Worm (Caenorhabditis elegans) whole organism, L3 larva: Measurements from ENCODE around the gene egl-36.

Experiments
- ceh-16 ChIP-seq: sonication (generic microtip); optimal IDR thresholded peaks from 2 replicates; lab custom pipeline; 2017; ENCODE audit warnings: missing biosample characterization, missing genetic modification characterization
- fkh-10 ChIP-seq: sonication (generic microtip); optimal IDR thresholded peaks from 2 replicates; lab custom pipeline; 2017; ENCODE audit warnings: missing biosample characterization, missing genetic modification reagents, missing genetic modification characterization
- lin-15B ChIP-seq: fragments of 150-350 bp; optimal IDR thresholded peaks from 2 replicates; lab custom pipeline; 2014; ENCODE audit warnings: missing biosample characterization, missing genetic modification characterization
- nhr-11 ChIP-seq: fragments of 150-350 bp; optimal IDR thresholded peaks from 2 replicates; lab custom pipeline; 2014; ENCODE audit warnings: missing biosample characterization, missing genetic modification characterization
- nhr-237 ChIP-seq: fragments of 150-350 bp; optimal IDR thresholded peaks from 2 replicates; lab custom pipeline; 2014; ENCODE audit warnings: missing biosample characterization, missing genetic modification characterization
- nhr-28 ChIP-seq: fragments of 150-350 bp; optimal IDR thresholded peaks from 2 replicates; lab custom pipeline; 2014; ENCODE audit warnings: missing biosample characterization, missing genetic modification characterization
- pha-4 ChIP-seq: fragments of 150-350 bp; optimal IDR thresholded peaks from 2 replicates; lab custom pipeline; 2014; ENCODE audit warnings: missing biosample characterization, missing genetic modification reagents, missing genetic modification characterization

ce11 chrX:10684533-10684932 is 49.6 kb upstream of the egl-36 start:
- TF ChIP-seq pha-4 (tag; lab: Kevin White, UChicago), result peak; percentile 66
- TF ChIP-seq nhr-11 (tag; lab: Kevin White, UChicago), result no peak
- no peak for TF ChIP-seq nhr-237
- TF ChIP-seq ceh-16 (tag; lab: Kevin White, UChicago), result no peak
- TF ChIP-seq nhr-28 (tag; lab: Kevin White, UChicago), result no peak
- TF ChIP-seq fkh-10 (GFP tag; lab: Kevin White, UChicago), result no peak
- TF ChIP-seq lin-15B (tag; lab: Kevin White, UChicago), result no peak
